Fruit fly (Drosophila melanogaster) whole organism, embryonic: ENCODE results near the gene Cpr65Aw.

Experiments
- B-H1 ChIP-seq: fragments of 200-800 bp; sonication (Bioruptor generic); IDR thresholded peaks from 3 replicates; pipeline ENCODE4 v1.3.6; 2022; ENCODE audit warnings: missing biosample characterization, missing genetic modification characterization
- BEAF-32 ChIP-seq: fragments of 200-800 bp; sonication (Bioruptor generic); optimal IDR thresholded peaks from 3 replicates; lab custom pipeline; 2017; ENCODE audit warnings: missing biosample characterization, missing genetic modification characterization, mild to moderate bottlenecking, moderate library complexity, missing genetic modification reagents
- CG10147 ChIP-seq: fragments of 200-800 bp; sonication (Bioruptor generic); optimal IDR thresholded peaks from 2 replicates; lab custom pipeline; 2019; ENCODE audit warnings: missing biosample characterization, mild to moderate bottlenecking, missing genetic modification characterization, moderate library complexity
- CG10267 ChIP-seq: fragments of 200-800 bp; sonication (Bioruptor generic); optimal IDR thresholded peaks from 2 replicates; lab custom pipeline; 2018; ENCODE audit warnings: missing biosample characterization, mild to moderate bottlenecking, missing genetic modification characterization, moderate library complexity
- CG10366 ChIP-seq: fragments of 200-800 bp; sonication (Bioruptor generic); IDR thresholded peaks from 2 replicates; pipeline ENCODE4 v1.3.6; 2022; ENCODE audit warnings: missing biosample characterization, missing genetic modification characterization
- CG10979 ChIP-seq: fragments of 200-800 bp; sonication (Bioruptor generic); optimal IDR thresholded peaks from 2 replicates; lab custom pipeline; 2018; ENCODE audit warnings: missing biosample characterization, mild to moderate bottlenecking, missing genetic modification characterization, moderate library complexity
- CG12071 ChIP-seq: fragments of 200-800 bp; sonication (Bioruptor generic); optimal IDR thresholded peaks from 3 replicates; lab custom pipeline; 2018; ENCODE audit warnings: missing biosample characterization, mild to moderate bottlenecking, missing genetic modification characterization
- CG13894 ChIP-seq: fragments of 200-800 bp; sonication (Bioruptor generic); optimal IDR thresholded peaks from 3 replicates; lab custom pipeline; 2018; ENCODE audit warnings: missing biosample characterization, mild to moderate bottlenecking, missing genetic modification characterization, moderate library complexity
- CG14050 ChIP-seq: fragments of 200-800 bp; sonication (Bioruptor generic); IDR thresholded peaks from 3 replicates; pipeline ENCODE4 v1.3.6; 2022; ENCODE audit warnings: missing biosample characterization, missing genetic modification characterization
- CG14667 ChIP-seq: fragments of 200-800 bp; sonication (Bioruptor generic); IDR thresholded peaks from 2 replicates; pipeline ENCODE4 v1.3.6; 2022; ENCODE audit warnings: missing biosample characterization, missing genetic modification characterization
- CG16779 ChIP-seq: fragments of 200-800 bp; sonication (Bioruptor generic); IDR thresholded peaks from 2 replicates; pipeline ENCODE4 v1.3.6; 2022; ENCODE audit warnings: missing biosample characterization, missing genetic modification characterization
- CG16863 ChIP-seq: fragments of 200-800 bp; sonication (Bioruptor generic); optimal IDR thresholded peaks from 3 replicates; lab custom pipeline; 2016; ENCODE audit warnings: missing biosample characterization, missing genetic modification characterization
- CG17359 ChIP-seq: fragments of 200-800 bp; sonication (Bioruptor generic); optimal IDR thresholded peaks from 3 replicates; lab custom pipeline; 2018; ENCODE audit warnings: missing biosample characterization, mild to moderate bottlenecking, missing genetic modification characterization, moderate library complexity
- CG2875 ChIP-seq: fragments of 200-800 bp; sonication (Bioruptor generic); optimal IDR thresholded peaks from 2 replicates; lab custom pipeline; 2017; ENCODE audit warnings: missing biosample characterization, mild to moderate bottlenecking, missing genetic modification characterization, missing genetic modification reagents
- CG31441 ChIP-seq: fragments of 200-800 bp; sonication (Bioruptor generic); IDR thresholded peaks from 2 replicates; pipeline ENCODE4 v1.3.6; 2022; ENCODE audit warnings: missing biosample characterization, missing genetic modification characterization
- CG32772 ChIP-seq: fragments of 200-800 bp; sonication (Bioruptor generic); IDR thresholded peaks from 2 replicates; pipeline ENCODE4 v1.3.6; 2022; ENCODE audit warnings: missing biosample characterization, missing genetic modification characterization
- CG3726 ChIP-seq: fragments of 200-800 bp; sonication (Bioruptor generic); IDR thresholded peaks from 3 replicates; pipeline ENCODE4, ENCODE4 v1.3.6; 2022; ENCODE audit warnings: missing biosample characterization, missing genetic modification characterization
- CG3847 ChIP-seq: fragments of 200-800 bp; sonication (Bioruptor generic); IDR thresholded peaks from 2 replicates; pipeline ENCODE4 v1.3.6; 2022; ENCODE audit warnings: missing biosample characterization, missing genetic modification characterization
- CG4328 ChIP-seq: fragments of 200-800 bp; sonication (Bioruptor generic); optimal IDR thresholded peaks from 3 replicates; lab custom pipeline; 2017; ENCODE audit warnings: missing biosample characterization, missing genetic modification reagents, missing genetic modification characterization
- CG4707 ChIP-seq: fragments of 200-800 bp; sonication (Bioruptor generic); optimal IDR thresholded peaks from 2 replicates; lab custom pipeline; 2018; ENCODE audit warnings: missing biosample characterization, mild to moderate bottlenecking, missing genetic modification characterization, moderate library complexity
- CG6683 ChIP-seq: fragments of 200-800 bp; sonication (Bioruptor generic); optimal IDR thresholded peaks from 2 replicates; lab custom pipeline; 2017; ENCODE audit warnings: missing biosample characterization, mild to moderate bottlenecking, missing genetic modification characterization, missing genetic modification reagents
- CG6854 ChIP-seq: fragments of 200-800 bp; sonication (Bioruptor generic); optimal IDR thresholded peaks from 3 replicates; lab custom pipeline; 2017; ENCODE audit warnings: missing biosample characterization, mild to moderate bottlenecking, missing genetic modification characterization
- CG7357 ChIP-seq: fragments of 200-800 bp; sonication (Bioruptor generic); IDR thresholded peaks from 3 replicates; pipeline ENCODE4 v1.3.6; 2022; ENCODE audit warnings: missing biosample characterization, missing genetic modification characterization
- CG7786 ChIP-seq: fragments of 200-800 bp; sonication (Bioruptor generic); optimal IDR thresholded peaks from 2 replicates; lab custom pipeline; 2016; ENCODE audit warnings: missing biosample characterization, missing genetic modification characterization
- CG7839 ChIP-seq: fragments of 200-800 bp; sonication (Bioruptor generic); optimal IDR thresholded peaks from 3 replicates; lab custom pipeline; 2018; ENCODE audit warnings: missing biosample characterization, mild to moderate bottlenecking, missing genetic modification characterization, moderate library complexity
- CTCF ChIP-seq: fragments of 200-800 bp; sonication (Bioruptor generic); optimal IDR thresholded peaks from 2 replicates; lab custom pipeline; 2017; ENCODE audit warnings: missing biosample characterization, mild to moderate bottlenecking, missing genetic modification characterization, moderate library complexity
- Dek ChIP-seq: fragments of 200-800 bp; sonication (Bioruptor generic); optimal IDR thresholded peaks from 3 replicates; lab custom pipeline; 2019; ENCODE audit warnings: missing biosample characterization, mild to moderate bottlenecking, missing genetic modification characterization, moderate library complexity
- Drgx ChIP-seq: fragments of 200-800 bp; sonication (Bioruptor generic); IDR thresholded peaks from 2 replicates; pipeline ENCODE4 v1.3.6; 2022; ENCODE audit warnings: missing biosample characterization, missing genetic modification characterization
- HmgZ ChIP-seq: fragments of 200-800 bp; sonication (Bioruptor generic); optimal IDR thresholded peaks from 2 replicates; lab custom pipeline; 2018; ENCODE audit warnings: missing biosample characterization, mild to moderate bottlenecking, missing genetic modification characterization
- Hsf ChIP-seq: fragments of 200-800 bp; sonication (Bioruptor generic); optimal IDR thresholded peaks from 3 replicates; lab custom pipeline; 2016; ENCODE audit warnings: missing biosample characterization, missing genetic modification characterization
- MTF-1 ChIP-seq: fragments of 200-800 bp; sonication (Bioruptor generic); optimal IDR thresholded peaks from 2 replicates; lab custom pipeline; 2018; ENCODE audit warnings: missing biosample characterization, mild to moderate bottlenecking, missing genetic modification characterization, borderline replicate concordance
- Vsx1 ChIP-seq: fragments of 200-800 bp; sonication (Bioruptor generic); optimal IDR thresholded peaks from 2 replicates; lab custom pipeline; 2017; ENCODE audit warnings: missing biosample characterization, mild to moderate bottlenecking, missing genetic modification characterization, missing genetic modification reagents
- YL-1 ChIP-seq: fragments of 200-800 bp; sonication (Bioruptor generic); optimal IDR thresholded peaks from 3 replicates; lab custom pipeline; 2017; ENCODE audit warnings: missing biosample characterization, mild to moderate bottlenecking, missing genetic modification characterization
- ab ChIP-seq: fragments of 200-800 bp; sonication (Bioruptor generic); optimal IDR thresholded peaks from 2 replicates; lab custom pipeline; 2016; ENCODE audit warnings: missing biosample characterization, missing genetic modification characterization
- ac ChIP-seq: fragments of 200-800 bp; sonication (Bioruptor generic); optimal IDR thresholded peaks from 3 replicates; lab custom pipeline; 2017; ENCODE audit warnings: missing biosample characterization, mild to moderate bottlenecking, missing genetic modification characterization
- btn ChIP-seq: fragments of 200-800 bp; sonication (Bioruptor generic); optimal IDR thresholded peaks from 2 replicates; lab custom pipeline; 2016; ENCODE audit warnings: missing biosample characterization, missing genetic modification characterization
- cwo ChIP-seq: fragments of 200-800 bp; sonication (Bioruptor generic); optimal IDR thresholded peaks from 3 replicates; lab custom pipeline; 2017; ENCODE audit warnings: missing biosample characterization, missing genetic modification characterization, mild to moderate bottlenecking, moderate library complexity, missing genetic modification reagents
- gcm2 ChIP-seq: fragments of 200-800 bp; sonication (Bioruptor generic); optimal IDR thresholded peaks from 2 replicates; lab custom pipeline; 2016; ENCODE audit warnings: missing biosample characterization, missing genetic modification characterization
- kay ChIP-seq: fragments of 200-800 bp; sonication (Bioruptor generic); optimal IDR thresholded peaks from 2 replicates; lab custom pipeline; 2016; ENCODE audit warnings: missing biosample characterization, missing genetic modification characterization
- mam ChIP-seq: fragments of 200-800 bp; sonication (Bioruptor generic); optimal IDR thresholded peaks from 3 replicates; lab custom pipeline; 2016; ENCODE audit warnings: missing biosample characterization, missing genetic modification characterization
- nerfin-1 ChIP-seq: fragments of 200-800 bp; sonication (Bioruptor generic); optimal IDR thresholded peaks from 3 replicates; lab custom pipeline; 2019; ENCODE audit warnings: missing biosample characterization, mild to moderate bottlenecking, missing genetic modification characterization, moderate library complexity
- pb ChIP-seq: fragments of 200-800 bp; sonication (Bioruptor generic); optimal IDR thresholded peaks from 3 replicates; lab custom pipeline; 2016; ENCODE audit warnings: missing biosample characterization, missing genetic modification characterization
- pfk ChIP-seq: fragments of 200-800 bp; sonication (Bioruptor generic); optimal IDR thresholded peaks from 2 replicates; lab custom pipeline; 2018; ENCODE audit warnings: missing biosample characterization, mild to moderate bottlenecking, missing genetic modification characterization, moderate library complexity
- sd ChIP-seq: fragments of 200-800 bp; sonication (Bioruptor generic); optimal IDR thresholded peaks from 3 replicates; lab custom pipeline; 2018; ENCODE audit warnings: missing biosample characterization, mild to moderate bottlenecking, missing genetic modification characterization, moderate library complexity
- tin ChIP-seq: fragments of 200-800 bp; sonication (Bioruptor generic); optimal IDR thresholded peaks from 3 replicates; lab custom pipeline; 2016; ENCODE audit warnings: missing biosample characterization, missing genetic modification characterization
- tio ChIP-seq: fragments of 200-800 bp; sonication (Bioruptor generic); optimal IDR thresholded peaks from 2 replicates; lab custom pipeline; 2017; ENCODE audit warnings: missing biosample characterization, missing genetic modification characterization, inconsistent platforms
- tll ChIP-seq, 2 experiments: fragments of 200-800 bp in 1 of 2; fragments of >200 bp in 1 of 2; sonication (Bioruptor generic) in 1 of 2; optimal IDR thresholded peaks; 2 replicates each; lab custom pipeline; 2017 to 2019; ENCODE audit warnings: missing biosample characterization in 2 of 2, missing genetic modification characterization in 2 of 2, mild to moderate bottlenecking in 1 of 2, moderate library complexity in 1 of 2
- ttk ChIP-seq: fragments of 200-800 bp; sonication (Bioruptor generic); IDR thresholded peaks from 2 replicates; pipeline ENCODE4 v2.1.2; 2022; ENCODE audit warnings: missing biosample characterization, missing genetic modification characterization
- unc-4 ChIP-seq: fragments of 200-800 bp; sonication (Bioruptor generic); IDR thresholded peaks from 2 replicates; pipeline ENCODE4 v1.3.6; 2022; ENCODE audit warnings: missing biosample characterization, missing genetic modification characterization; ENCODE audit not compliant: partially characterized antibody
- wek ChIP-seq: fragments of 200-800 bp; sonication (Bioruptor generic); optimal IDR thresholded peaks from 3 replicates; lab custom pipeline; 2018; ENCODE audit warnings: missing biosample characterization, mild to moderate bottlenecking, missing genetic modification characterization, moderate library complexity
- zfh1 ChIP-seq: fragments of 200-800 bp; sonication (Bioruptor generic); IDR thresholded peaks from 3 replicates; pipeline ENCODE4 v1.3.6; 2022; ENCODE audit warnings: missing biosample characterization, missing genetic modification characterization

Cpr65Aw gene

dm6 chr3L:6181776-6182175 lies 39.6 kb upstream of the Cpr65Aw start, which contains the start of gene CG10274 (continued):
- TF ChIP-seq sd (tag; lab: Kevin White, UChicago) (peak; percentile 98), CG10267 (tag; lab: Kevin White, UChicago) (peak; percentile 98), mam (GFP tag; lab: Kevin White, UChicago) (peak; percentile 80), CG16779 (GFP tag; lab: Robert Waterston, UW) (no peak), CG17359 (no peak), CG14667 (GFP tag; lab: Robert Waterston, UW) (peak; percentile 39), CG13894 (tag; lab: Kevin White, UChicago) (no peak), CG10979 (tag; lab: Kevin White, UChicago) (peak; percentile 74), CTCF (GFP tag; lab: Kevin White, UChicago) (no peak), CG10366 (GFP tag; lab: Robert Waterston, UW) (peak; percentile 50), ab (peak; percentile 48), kay (GFP tag; lab: Kevin White, UChicago) (peak; percentile 67), CG7786 (GFP tag; lab: Kevin White, UChicago) (peak; percentile 71), cwo (GFP tag; lab: Kevin White, UChicago) (no peak), CG2875 (GFP tag; lab: Kevin White, UChicago) (no peak), CG32772 (GFP tag; lab: Robert Waterston, UW) (peak; percentile 52; the same call in 1 of the 2 replicates), wek (GFP tag; lab: Kevin White, UChicago) (no peak), CG14050 (GFP tag; lab: Robert Waterston, UW) (peak; percentile 34; the same call in 1 of the 3 replicates), Dek (tag; lab: Kevin White, UChicago) (no peak), Vsx1 (GFP tag; lab: Kevin White, UChicago) (no peak), CG3847 (GFP tag; lab: Robert Waterston, UW) (peak; percentile 78), CG10147 (GFP tag; lab: Kevin White, UChicago) (no peak), CG12071 (GFP tag; lab: Kevin White, UChicago) (no peak), tio (GFP tag; lab: Kevin White, UChicago) (no peak), MTF-1 (no peak), CG4707 (GFP tag; lab: Kevin White, UChicago) (no peak), Drgx (GFP tag; lab: Robert Waterston, UW) (peak; percentile 37; the same call in 1 of the 2 replicates), ac (GFP tag; lab: Kevin White, UChicago) (no peak), CG31441 (GFP tag; lab: Robert Waterston, UW) (no peak; the same call in 1 of the 2 replicates), CG16863 (GFP tag; lab: Kevin White, UChicago) (peak; percentile 64), CG3726 (GFP tag; lab: Robert Waterston, UW) (no peak), tin (peak; percentile 79), CG4328 (GFP tag; lab: Kevin White, UChicago) (peak; percentile 50), HmgZ (tag; lab: Kevin White, UChicago) (peak; percentile 90), Hsf (GFP tag; lab: Kevin White, UChicago) (peak; percentile 87), unc-4 (GFP tag; lab: Robert Waterston, UW) (no peak), pfk (GFP tag; lab: Kevin White, UChicago) (no peak), CG7839 (tag; lab: Kevin White, UChicago) (no peak), YL-1 (GFP tag; lab: Kevin White, UChicago) (peak; percentile 65), CG6683 (GFP tag; lab: Kevin White, UChicago) (peak; percentile 39), CG6854 (GFP tag; lab: Kevin White, UChicago) (no peak), BEAF-32 (GFP tag; lab: Kevin White, UChicago) (peak; percentile 36), gcm2 (GFP tag; lab: Kevin White, UChicago) (peak; percentile 54), pb (no peak), zfh1 (GFP tag; lab: Robert Waterston, UW) (peak; percentile 53; the same call in 1 of the 3 replicates), btn (GFP tag; lab: Kevin White, UChicago) (no peak), nerfin-1 (peak; percentile 81), CG7357 (GFP tag; lab: Robert Waterston, UW) (peak; percentile 33; the same call in 1 of the 3 replicates), ttk (GFP tag; lab: Robert Waterston, UW) (peak; percentile 19; the same call in 1 of the 2 replicates), B-H1 (GFP tag; lab: Robert Waterston, UW) (peak; percentile 44; the same call in 2 of the 3 replicates), tll (GFP tag; optimal IDR thresholded peaks at IDR 0.05; lab: Kevin White, UChicago) (peak in 1 of 2 experiments; percentile 44)
